Fruit fly (Drosophila melanogaster) whole organism, embryonic: ENCODE data around the gene Sqor.

ENCODE experiments used
- Asciz ChIP-seq: fragments of 200-800 bp; sonication (Bioruptor generic); optimal IDR thresholded peaks from 2 replicates; lab custom pipeline; 2017; ENCODE audit warnings: missing biosample characterization, mild to moderate bottlenecking, missing genetic modification characterization, missing genetic modification reagents
- CG10321 ChIP-seq: fragments of 200-800 bp; sonication (Bioruptor generic); IDR thresholded peaks from 2 replicates; pipeline ENCODE4 v1.3.6; 2022; ENCODE audit warnings: missing biosample characterization, missing genetic modification characterization
- CG10431 ChIP-seq: fragments of 200-800 bp; sonication (Bioruptor generic); optimal IDR thresholded peaks from 3 replicates; lab custom pipeline; 2018; ENCODE audit warnings: missing biosample characterization, mild to moderate bottlenecking, missing genetic modification characterization
- CG10979 ChIP-seq: fragments of 200-800 bp; sonication (Bioruptor generic); optimal IDR thresholded peaks from 2 replicates; lab custom pipeline; 2018; ENCODE audit warnings: missing biosample characterization, mild to moderate bottlenecking, missing genetic modification characterization, moderate library complexity
- CG11456 ChIP-seq: fragments of 200-800 bp; sonication (Bioruptor generic); IDR thresholded peaks from 3 replicates; pipeline ENCODE4 v1.3.6; 2022; ENCODE audit warnings: missing biosample characterization, missing genetic modification characterization
- CG12236 ChIP-seq: fragments of 200-800 bp; sonication (Bioruptor generic); optimal IDR thresholded peaks from 2 replicates; lab custom pipeline; 2016; ENCODE audit warnings: missing biosample characterization, missing genetic modification characterization
- CG1233 ChIP-seq: fragments of 200-800 bp; sonication (Bioruptor generic); optimal IDR thresholded peaks from 4 replicates; lab custom pipeline; 2018; ENCODE audit warnings: missing biosample characterization, mild to moderate bottlenecking, missing genetic modification characterization
- CG13296 ChIP-seq: fragments of 200-800 bp; sonication (Bioruptor generic); optimal IDR thresholded peaks from 3 replicates; lab custom pipeline; 2018; ENCODE audit warnings: missing biosample characterization, mild to moderate bottlenecking, missing genetic modification characterization
- CG13424 ChIP-seq: fragments of 200-800 bp; sonication (Bioruptor generic); optimal IDR thresholded peaks from 2 replicates; lab custom pipeline; 2019; ENCODE audit warnings: missing biosample characterization, mild to moderate bottlenecking, missing genetic modification characterization, moderate library complexity
- CG14441 ChIP-seq: fragments of 200-800 bp; sonication (Bioruptor generic); IDR thresholded peaks from 2 replicates; pipeline ENCODE4 v1.3.6; 2022; ENCODE audit warnings: missing biosample characterization, missing genetic modification characterization
- CG14965 ChIP-seq: fragments of 200-800 bp; sonication (Bioruptor generic); optimal IDR thresholded peaks from 2 replicates; lab custom pipeline; 2016; ENCODE audit warnings: missing biosample characterization, missing genetic modification characterization, borderline replicate concordance
- CG15269 ChIP-seq: fragments of 200-800 bp; sonication (Bioruptor generic); optimal IDR thresholded peaks from 2 replicates; lab custom pipeline; 2018; ENCODE audit warnings: missing biosample characterization, mild to moderate bottlenecking, missing genetic modification characterization, moderate library complexity
- CG16779 ChIP-seq: fragments of 200-800 bp; sonication (Bioruptor generic); IDR thresholded peaks from 2 replicates; pipeline ENCODE4 v1.3.6; 2022; ENCODE audit warnings: missing biosample characterization, missing genetic modification characterization
- CG3163 ChIP-seq: fragments of 200-800 bp; sonication (Bioruptor generic); optimal IDR thresholded peaks from 3 replicates; lab custom pipeline; 2016; ENCODE audit warnings: missing biosample characterization, missing genetic modification characterization
- CG32772 ChIP-seq: fragments of 200-800 bp; sonication (Bioruptor generic); IDR thresholded peaks from 2 replicates; pipeline ENCODE4 v1.3.6; 2022; ENCODE audit warnings: missing biosample characterization, missing genetic modification characterization
- CG33213 ChIP-seq: fragments of 200-800 bp; sonication (Bioruptor generic); optimal IDR thresholded peaks from 3 replicates; lab custom pipeline; 2016; ENCODE audit warnings: missing biosample characterization, missing genetic modification characterization
- CG34376 ChIP-seq: fragments of 200-800 bp; sonication (Bioruptor generic); optimal IDR thresholded peaks from 2 replicates; lab custom pipeline; 2018; ENCODE audit warnings: missing biosample characterization, mild to moderate bottlenecking, missing genetic modification characterization
- CG4707 ChIP-seq: fragments of 200-800 bp; sonication (Bioruptor generic); optimal IDR thresholded peaks from 2 replicates; lab custom pipeline; 2018; ENCODE audit warnings: missing biosample characterization, mild to moderate bottlenecking, missing genetic modification characterization, moderate library complexity
- CG6683 ChIP-seq: fragments of 200-800 bp; sonication (Bioruptor generic); optimal IDR thresholded peaks from 2 replicates; lab custom pipeline; 2017; ENCODE audit warnings: missing biosample characterization, mild to moderate bottlenecking, missing genetic modification characterization, missing genetic modification reagents
- CG8290 ChIP-seq, 3 experiments: fragments of 200-800 bp; sonication (Bioruptor generic); optimal IDR thresholded peaks; 2 replicates each; lab custom pipeline; 2016 to 2019; ENCODE audit warnings: missing biosample characterization in 3 of 3, missing genetic modification characterization in 3 of 3, mild to moderate bottlenecking in 2 of 3, moderate library complexity in 1 of 3
- CG8388 ChIP-seq: fragments of 200-800 bp; sonication (Bioruptor generic); optimal IDR thresholded peaks from 2 replicates; lab custom pipeline; 2019; ENCODE audit warnings: missing biosample characterization, mild to moderate bottlenecking, missing genetic modification characterization, moderate library complexity
- D19A ChIP-seq: fragments of 200-800 bp; optimal IDR thresholded peaks from 3 replicates; lab custom pipeline; 2019; ENCODE audit warnings: missing biosample characterization, mild to moderate bottlenecking, missing genetic modification characterization, moderate library complexity
- Eip74EF ChIP-seq, 2 experiments: fragments of 200-800 bp in 1 of 2; fragments of >200 bp in 1 of 2; sonication (Bioruptor generic) in 1 of 2; optimal IDR thresholded peaks; 2 replicates each; lab custom pipeline; 2017 to 2019; ENCODE audit warnings: missing biosample characterization in 2 of 2, missing genetic modification characterization in 2 of 2, mild to moderate bottlenecking in 1 of 2, moderate library complexity in 1 of 2
- HHEX ChIP-seq: fragments of 200-800 bp; sonication (Bioruptor generic); optimal IDR thresholded peaks from 3 replicates; lab custom pipeline; 2017; ENCODE audit warnings: missing biosample characterization, mild to moderate bottlenecking, missing genetic modification characterization, missing genetic modification reagents
- HLH4C ChIP-seq: fragments of 200-800 bp; sonication (Bioruptor generic); IDR thresholded peaks from 3 replicates; pipeline ENCODE4 v1.3.6; 2022; ENCODE audit warnings: missing biosample characterization, missing genetic modification characterization; ENCODE audit not compliant: partially characterized antibody
- Lhr ChIP-seq: fragments of 200-800 bp; sonication (Bioruptor generic); optimal IDR thresholded peaks from 3 replicates; lab custom pipeline; 2017; ENCODE audit warnings: mild to moderate bottlenecking, missing biosample characterization, missing genetic modification reagents, missing genetic modification characterization
- Nf-YA ChIP-seq: fragments of 200-800 bp; sonication (Bioruptor generic); IDR thresholded peaks from 2 replicates; pipeline ENCODE4 v1.3.6; 2022; ENCODE audit warnings: missing biosample characterization, missing genetic modification characterization
- Poxn ChIP-seq: fragments of 200-800 bp; sonication (Bioruptor generic); IDR thresholded peaks from 2 replicates; pipeline ENCODE4 v1.3.6; 2022; ENCODE audit warnings: missing biosample characterization, missing genetic modification characterization
- Ptx1 ChIP-seq: fragments of 200-800 bp; sonication (Bioruptor generic); IDR thresholded peaks from 2 replicates; pipeline ENCODE4 v1.3.6; 2022; ENCODE audit warnings: missing biosample characterization, missing genetic modification characterization
- Six4 ChIP-seq: fragments of 200-800 bp; sonication (Bioruptor generic); optimal IDR thresholded peaks from 2 replicates; lab custom pipeline; 2016; ENCODE audit warnings: missing biosample characterization, missing genetic modification characterization
- Xbp1 ChIP-seq: fragments of 200-800 bp; sonication (Bioruptor generic); optimal IDR thresholded peaks from 3 replicates; lab custom pipeline; 2016; ENCODE audit warnings: missing biosample characterization, mild to moderate bottlenecking, missing genetic modification characterization
- abd-A ChIP-seq: fragments of 200-800 bp; sonication (Bioruptor generic); optimal IDR thresholded peaks from 3 replicates; lab custom pipeline; 2019; ENCODE audit warnings: missing biosample characterization, mild to moderate bottlenecking, missing genetic modification characterization, moderate library complexity
- ac ChIP-seq: fragments of 200-800 bp; sonication (Bioruptor generic); optimal IDR thresholded peaks from 3 replicates; lab custom pipeline; 2017; ENCODE audit warnings: missing biosample characterization, mild to moderate bottlenecking, missing genetic modification characterization
- cg ChIP-seq: fragments of 200-800 bp; sonication (Bioruptor generic); optimal IDR thresholded peaks from 3 replicates; lab custom pipeline; 2019; ENCODE audit warnings: missing biosample characterization, mild to moderate bottlenecking, missing genetic modification characterization, moderate library complexity
- ci ChIP-seq: fragments of 200-800 bp; sonication (Bioruptor generic); IDR thresholded peaks from 3 replicates; pipeline ENCODE4 v1.3.6; 2022; ENCODE audit warnings: missing biosample characterization, missing genetic modification characterization
- crol ChIP-seq: fragments of 200-800 bp; sonication (Bioruptor generic); IDR thresholded peaks from 2 replicates; pipeline ENCODE4 v1.3.6; 2022; ENCODE audit warnings: missing biosample characterization, missing genetic modification characterization
- esg ChIP-seq: fragments of 200-800 bp; sonication (Bioruptor generic); conservative IDR thresholded peaks from 2 replicates; pipeline ENCODE4 v1.3.6; 2022; ENCODE audit warnings: missing biosample characterization, missing genetic modification characterization
- ewg ChIP-seq: fragments of 200-800 bp; sonication (Bioruptor generic); optimal IDR thresholded peaks from 3 replicates; lab custom pipeline; 2017; ENCODE audit warnings: mild to moderate bottlenecking, missing biosample characterization, missing genetic modification reagents, missing genetic modification characterization
- exex ChIP-seq: fragments of 200-800 bp; sonication (Bioruptor generic); optimal IDR thresholded peaks from 4 replicates; lab custom pipeline; 2018; ENCODE audit warnings: missing biosample characterization, mild to moderate bottlenecking, missing genetic modification characterization, moderate library complexity
- fd96Cb ChIP-seq: fragments of 200-800 bp; sonication (Bioruptor generic); optimal IDR thresholded peaks from 2 replicates; lab custom pipeline; 2018; ENCODE audit warnings: missing biosample characterization, mild to moderate bottlenecking, missing genetic modification characterization, moderate library complexity
- jing ChIP-seq: fragments of 200-800 bp; sonication (Bioruptor generic); optimal IDR thresholded peaks from 2 replicates; lab custom pipeline; 2018; ENCODE audit warnings: missing biosample characterization, mild to moderate bottlenecking, missing genetic modification characterization
- kni ChIP-seq: fragments of 200-800 bp; sonication (Bioruptor generic); optimal IDR thresholded peaks from 3 replicates; lab custom pipeline; 2017; ENCODE audit warnings: mild to moderate bottlenecking, missing biosample characterization, missing genetic modification reagents, missing genetic modification characterization
- lbe ChIP-seq: fragments of 200-800 bp; sonication (Bioruptor generic); optimal IDR thresholded peaks from 2 replicates; lab custom pipeline; 2016; ENCODE audit warnings: missing biosample characterization, mild to moderate bottlenecking, missing genetic modification characterization
- nmo ChIP-seq: fragments of 200-800 bp; sonication (Bioruptor generic); optimal IDR thresholded peaks from 2 replicates; lab custom pipeline; 2018; ENCODE audit warnings: missing biosample characterization, mild to moderate bottlenecking, missing genetic modification characterization, moderate library complexity
- schlank ChIP-seq: fragments of 200-800 bp; sonication (Bioruptor generic); optimal IDR thresholded peaks from 2 replicates; lab custom pipeline; 2018; ENCODE audit warnings: missing biosample characterization, mild to moderate bottlenecking, missing genetic modification characterization
- sens ChIP-seq: fragments of 200-800 bp; sonication (Bioruptor generic); peaks from one replicate; lab custom pipeline; 2016; ENCODE audit warnings: missing biosample characterization, missing genetic modification characterization
- ssp ChIP-seq: fragments of 200-800 bp; sonication (Bioruptor generic); IDR thresholded peaks from 2 replicates; pipeline ENCODE4 v1.3.6; 2022; ENCODE audit warnings: missing biosample characterization, missing genetic modification characterization
- twi ChIP-seq: fragments of 200-800 bp; optimal IDR thresholded peaks from 2 replicates; lab custom pipeline; 2019; ENCODE audit warnings: missing biosample characterization, mild to moderate bottlenecking, missing genetic modification characterization, moderate library complexity

The Sqor gene

dm6 chr3L:4230357-4230901 lies 9.5 kb upstream of the Sqor start (continued):
- TF ChIP-seq Xbp1 (peak; percentile 93), HLH4C (GFP tag; lab: Robert Waterston, UW) (no peak), ssp (GFP tag; lab: Robert Waterston, UW) (peak; percentile 82), exex (tag; lab: Kevin White, UChicago) (peak; percentile 36), kni (GFP tag; lab: Kevin White, UChicago) (peak; percentile 93), CG1233 (GFP tag; lab: Kevin White, UChicago) (peak; percentile 94), esg (GFP tag; lab: Robert Waterston, UW) (peak; percentile 89), CG14965 (peak; percentile 68), Asciz (GFP tag; lab: Kevin White, UChicago) (peak; percentile 92), CG4707 (GFP tag; lab: Kevin White, UChicago) (peak; percentile 87), CG16779 (GFP tag; lab: Robert Waterston, UW) (no peak), ewg (GFP tag; lab: Kevin White, UChicago) (peak; percentile 90), CG10431 (GFP tag; lab: Kevin White, UChicago) (peak; percentile 89), cg (peak; percentile 69), CG8290 (GFP tag; optimal IDR thresholded peaks at IDR 0.05; lab: Kevin White, UChicago) (peak; percentile 96), CG8290 (tag; optimal IDR thresholded peaks at IDR 0.05; lab: Kevin White, UChicago) (peak; percentile 48 to 93), CG6683 (GFP tag; lab: Kevin White, UChicago) (peak; percentile 70), Eip74EF (GFP tag; optimal IDR thresholded peaks at IDR 0.05; lab: Kevin White, UChicago) (peak in 1 of 2 experiments; percentile 94), CG11456 (GFP tag; lab: Robert Waterston, UW) (peak; percentile 76), Poxn (GFP tag; lab: Robert Waterston, UW) (no peak), schlank (tag; lab: Kevin White, UChicago) (no peak), Nf-YA (peak; percentile 75), CG13296 (GFP tag; lab: Kevin White, UChicago) (peak; percentile 76), Six4 (GFP tag; lab: Kevin White, UChicago) (peak; percentile 94), lbe (GFP tag; lab: Kevin White, UChicago) (no peak), CG3163 (GFP tag; lab: Kevin White, UChicago) (peak; percentile 69), jing (GFP tag; lab: Kevin White, UChicago) (peak; percentile 93), CG8388 (GFP tag; lab: Kevin White, UChicago) (peak; percentile 95), Lhr (GFP tag; lab: Kevin White, UChicago) (peak; percentile 89), CG10321 (GFP tag; lab: Robert Waterston, UW) (peak; percentile 36; the same call in 1 of the 2 replicates), nmo (GFP tag; lab: Kevin White, UChicago) (peak; percentile 97), twi (peak; percentile 90)

DNA sequence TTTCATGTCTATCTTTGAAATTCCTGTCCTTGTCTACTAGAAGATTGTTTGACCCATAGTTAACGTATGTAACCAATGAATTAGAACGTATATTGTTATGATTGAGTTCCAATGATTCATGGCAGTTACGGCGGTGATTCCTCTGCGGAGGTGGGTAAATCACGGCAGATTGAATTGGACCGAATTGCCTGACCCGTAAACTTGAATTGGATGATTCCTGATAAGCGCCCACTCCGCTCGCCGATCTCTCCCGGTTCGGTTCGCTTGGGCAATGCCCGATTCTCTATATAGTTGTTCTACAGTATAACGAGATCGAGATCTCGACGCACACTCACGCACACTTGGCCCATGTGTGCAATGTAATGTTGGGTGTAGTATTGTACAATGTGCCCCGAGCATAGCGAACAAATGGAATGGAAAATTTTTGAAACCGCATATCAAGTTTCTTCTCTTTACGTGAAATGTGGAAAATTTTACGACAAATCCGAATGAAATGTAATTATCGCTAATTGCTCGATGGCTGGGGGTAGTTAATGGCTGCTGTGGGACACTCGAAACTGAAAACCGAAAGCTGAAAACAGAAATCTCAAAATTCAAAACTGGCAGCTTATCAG lies 8.5 kb upstream of the Sqor start:
- no peak for TF ChIP-seq Lhr (GFP tag; lab: Kevin White, UChicago)
- TF ChIP-seq fd96Cb (tag; lab: Kevin White, UChicago) = no peak
- TF ChIP-seq twi = peak; percentile 71
- TF ChIP-seq CG14441 = 0 out of 2 replicates have a peak, but pooled peaks have one; percentile 5
- TF ChIP-seq CG13424 (tag; lab: Kevin White, UChicago) = no peak
- no peak for TF ChIP-seq CG10979 (tag; lab: Kevin White, UChicago)
- TF ChIP-seq CG34376 = peak; percentile 86
- peak; percentile 21; the same call in 1 of the 2 replicates for TF ChIP-seq crol (GFP tag; lab: Robert Waterston, UW)
- no peak for TF ChIP-seq CG15269 (tag; lab: Kevin White, UChicago)
- no peak for TF ChIP-seq ac (GFP tag; lab: Kevin White, UChicago)
- 0 out of 3 replicates have a peak, but pooled peaks have one; percentile 21 for TF ChIP-seq ci
- TF ChIP-seq D19A = no peak
- TF ChIP-seq CG12236 (GFP tag; lab: Kevin White, UChicago) = no peak
- peak; percentile 8 for TF ChIP-seq abd-A (tag; lab: Kevin White, UChicago)
- TF ChIP-seq Ptx1 = no peak
- no peak for TF ChIP-seq CG33213 (GFP tag; lab: Kevin White, UChicago)
- TF ChIP-seq HHEX = no peak
- peak; percentile 17 for TF ChIP-seq sens (GFP tag; lab: Kevin White, UChicago)
- TF ChIP-seq CG32772 = no peak
